Fruit fly (Drosophila melanogaster) whole organism, embryonic: ENCODE measurements around the gene CG10341.

Experiments used
- Ada2b ChIP-seq: fragments of 200-800 bp; sonication (Bioruptor generic); IDR thresholded peaks from 2 replicates; pipeline ENCODE4 v1.3.6; 2022; ENCODE audit warnings: missing biosample characterization, missing genetic modification characterization
- CG12659 ChIP-seq: fragments of 200-800 bp; sonication (Bioruptor generic); optimal IDR thresholded peaks from 3 replicates; lab custom pipeline; 2017; ENCODE audit warnings: mild to moderate bottlenecking, missing biosample characterization, missing genetic modification reagents, missing genetic modification characterization
- CG12769 ChIP-seq: fragments of 200-800 bp; sonication (Bioruptor generic); optimal IDR thresholded peaks from 2 replicates; lab custom pipeline; 2019; ENCODE audit warnings: missing biosample characterization, mild to moderate bottlenecking, missing genetic modification characterization, moderate library complexity
- CG14860 ChIP-seq: fragments of 200-800 bp; sonication (Bioruptor generic); IDR thresholded peaks from 3 replicates; pipeline ENCODE4 v1.3.6; 2022; ENCODE audit warnings: missing biosample characterization, missing genetic modification characterization; ENCODE audit not compliant: partially characterized antibody
- CG18619 ChIP-seq: fragments of 200-800 bp; sonication (Bioruptor generic); optimal IDR thresholded peaks from 3 replicates; lab custom pipeline; 2017; ENCODE audit warnings: missing biosample characterization, mild to moderate bottlenecking, missing genetic modification characterization
- CG43689 ChIP-seq: fragments of 200-800 bp; sonication (Bioruptor generic); IDR thresholded peaks from 2 replicates; pipeline ENCODE4 v1.3.6; 2022; ENCODE audit warnings: missing biosample characterization, missing genetic modification characterization
- CG7372 ChIP-seq: fragments of 200-800 bp; sonication (Bioruptor generic); IDR thresholded peaks from 2 replicates; pipeline ENCODE4 v1.3.6; 2022; ENCODE audit warnings: missing biosample characterization, missing genetic modification characterization
- Deaf1 ChIP-seq: fragments of 200-800 bp; optimal IDR thresholded peaks from 3 replicates; lab custom pipeline; 2019; ENCODE audit warnings: missing biosample characterization, mild to moderate bottlenecking, missing genetic modification characterization, moderate library complexity
- Drgx ChIP-seq: fragments of 200-800 bp; sonication (Bioruptor generic); IDR thresholded peaks from 2 replicates; pipeline ENCODE4 v1.3.6; 2022; ENCODE audit warnings: missing biosample characterization, missing genetic modification characterization
- Ets65A ChIP-seq: fragments of 200-800 bp; sonication (Bioruptor generic); peaks from one replicate; lab custom pipeline; 2016; ENCODE audit warnings: missing biosample characterization, missing genetic modification characterization
- HLH3B ChIP-seq: fragments of 200-800 bp; sonication (Bioruptor generic); IDR thresholded peaks from 2 replicates; pipeline ENCODE4 v1.3.6; 2022; ENCODE audit warnings: missing biosample characterization, missing genetic modification characterization
- Hr3 ChIP-seq: fragments of 200-800 bp; sonication (Bioruptor generic); optimal IDR thresholded peaks from 3 replicates; lab custom pipeline; 2016; ENCODE audit warnings: missing biosample characterization, missing genetic modification characterization
- Lpt ChIP-seq: fragments of >200 bp; optimal IDR thresholded peaks from 2 replicates; lab custom pipeline; 2018; ENCODE audit warnings: missing biosample characterization, missing genetic modification characterization
- NC2β ChIP-seq: fragments of 200-800 bp; sonication (Bioruptor generic); optimal IDR thresholded peaks from 2 replicates; lab custom pipeline; 2016; ENCODE audit warnings: missing biosample characterization, missing genetic modification characterization
- Nf-YB ChIP-seq: fragments of 200-800 bp; sonication (Bioruptor generic); optimal IDR thresholded peaks from 3 replicates; lab custom pipeline; 2019; ENCODE audit warnings: missing biosample characterization, mild to moderate bottlenecking, missing genetic modification characterization, moderate library complexity
- Optix ChIP-seq: fragments of 200-800 bp; sonication (Bioruptor generic); IDR thresholded peaks from 3 replicates; pipeline ENCODE4 v1.3.6; 2022; ENCODE audit warnings: missing biosample characterization, missing genetic modification characterization
- amos ChIP-seq: fragments of 200-800 bp; sonication (Bioruptor generic); IDR thresholded peaks from 2 replicates; pipeline ENCODE4 v1.3.6; 2022; ENCODE audit warnings: missing biosample characterization, missing genetic modification characterization; ENCODE audit not compliant: partially characterized antibody
- chn ChIP-seq: fragments of 200-800 bp; sonication (Bioruptor generic); optimal IDR thresholded peaks from 2 replicates; lab custom pipeline; 2016; ENCODE audit warnings: missing biosample characterization, missing genetic modification characterization
- ci ChIP-seq: fragments of 200-800 bp; sonication (Bioruptor generic); IDR thresholded peaks from 3 replicates; pipeline ENCODE4 v1.3.6; 2022; ENCODE audit warnings: missing biosample characterization, missing genetic modification characterization
- croc ChIP-seq: fragments of 200-800 bp; sonication (Bioruptor generic); conservative IDR thresholded peaks from 3 replicates; pipeline ENCODE4 v1.3.6; 2022; ENCODE audit warnings: missing biosample characterization, missing genetic modification characterization
- crol ChIP-seq: fragments of 200-800 bp; sonication (Bioruptor generic); IDR thresholded peaks from 2 replicates; pipeline ENCODE4 v1.3.6; 2022; ENCODE audit warnings: missing biosample characterization, missing genetic modification characterization
- eve ChIP-seq, 2 experiments: fragments of >200 bp; optimal IDR thresholded peaks; 2 replicates each; lab custom pipeline; 2017; ENCODE audit warnings: missing biosample characterization in 2 of 2, missing genetic modification characterization in 2 of 2
- her ChIP-seq: fragments of 200-800 bp; sonication (Bioruptor generic); optimal IDR thresholded peaks from 2 replicates; lab custom pipeline; 2016; ENCODE audit warnings: missing biosample characterization, missing genetic modification characterization
- knrl ChIP-seq: fragments of 200-800 bp; sonication (Bioruptor generic); IDR thresholded peaks from 3 replicates; pipeline ENCODE4 v1.3.6; 2022; ENCODE audit warnings: missing biosample characterization, missing genetic modification characterization; ENCODE audit not compliant: partially characterized antibody
- mam ChIP-seq: fragments of 200-800 bp; sonication (Bioruptor generic); optimal IDR thresholded peaks from 3 replicates; lab custom pipeline; 2016; ENCODE audit warnings: missing biosample characterization, missing genetic modification characterization
- prd ChIP-seq, 3 experiments: fragments of >200 bp in 2 of 3; fragments of 200-800 bp in 1 of 3; sonication (Bioruptor generic) in 1 of 3; optimal IDR thresholded peaks in 2 of 3; IDR thresholded peaks in 1 of 3; 2 replicates in 2 of 3; 3 replicates in 1 of 3; pipeline versions ENCODE4 v1.3.6 to Lab custom; 2017 to 2022; ENCODE audit warnings: missing biosample characterization in 1 of 3, missing genetic modification characterization in 1 of 3
- ro ChIP-seq: fragments of 200-800 bp; sonication (Bioruptor generic); IDR thresholded peaks from 2 replicates; pipeline ENCODE4 v1.3.6; 2022; ENCODE audit warnings: missing biosample characterization, missing genetic modification characterization
- slbo ChIP-seq: fragments of 200-800 bp; sonication (Bioruptor generic); IDR thresholded peaks from 2 replicates; pipeline ENCODE4 v1.3.6; 2022; ENCODE audit warnings: missing biosample characterization, missing genetic modification characterization
- tap ChIP-seq: fragments of 200-800 bp; optimal IDR thresholded peaks from 3 replicates; lab custom pipeline; 2019; ENCODE audit warnings: missing biosample characterization, mild to moderate bottlenecking, missing genetic modification characterization, moderate library complexity
- wdn ChIP-seq: fragments of 200-800 bp; sonication (Bioruptor generic); IDR thresholded peaks from 2 replicates; pipeline ENCODE4 v1.3.6; 2022; ENCODE audit warnings: missing biosample characterization, missing genetic modification characterization
- yki ChIP-seq: fragments of >200 bp; optimal IDR thresholded peaks from 3 replicates; lab custom pipeline; 2018

Gene CG10341

DNA sequence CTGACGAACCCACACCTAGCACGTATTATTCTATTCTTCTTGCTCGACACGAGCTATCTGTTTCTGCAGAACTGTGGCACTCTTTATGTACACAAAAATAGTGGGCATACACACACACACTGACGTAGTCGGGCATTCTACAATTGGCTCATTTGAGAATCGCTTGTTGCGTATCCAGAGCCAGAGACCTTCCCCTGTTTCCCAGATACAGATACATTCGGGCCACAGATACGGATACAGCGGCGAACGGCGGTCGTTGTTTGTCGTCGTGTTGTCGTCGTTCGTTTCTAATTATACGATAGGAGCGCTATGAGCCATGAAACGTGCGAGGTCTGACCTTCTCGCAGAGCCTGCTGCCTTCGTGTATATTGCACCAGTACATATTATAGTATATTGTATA is 38.7 kb downstream of the CG10341 start (continued):
- no peak for TF ChIP-seq Ada2b
- peak; percentile 86 for TF ChIP-seq CG12769 (tag; lab: Kevin White, UChicago)

DNA sequence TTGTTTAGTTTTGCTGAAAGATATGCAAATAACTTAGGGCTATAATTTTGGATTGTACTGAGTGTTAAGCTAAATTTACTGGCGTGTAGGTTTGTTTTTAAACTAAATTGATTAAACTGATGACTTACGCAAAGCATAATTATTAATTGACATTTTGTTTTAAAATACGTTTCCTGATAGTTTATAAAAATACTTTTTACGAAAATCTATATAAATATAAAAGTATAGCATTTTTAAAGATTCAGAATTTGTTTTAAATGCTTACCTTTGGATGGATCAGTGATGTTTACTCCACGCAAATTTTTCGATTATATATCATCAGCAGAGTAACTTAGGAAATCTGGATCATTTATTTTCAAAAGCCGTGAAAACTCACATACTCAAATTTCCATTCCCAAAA is 41.5 kb downstream of the CG10341 start, which contains the start of the genes CG42752 and CG15167:
TSS of gene CG42752 (minus strand) at position 101 of the 400 bp plus-strand sequence.
TSS of gene CG15167 (plus strand) at position 349 of the 400 bp plus-strand sequence.
- no peak for TF ChIP-seq chn (GFP tag; lab: Kevin White, UChicago)
- no peak for TF ChIP-seq Nf-YB (GFP tag; lab: Kevin White, UChicago)
- TF ChIP-seq croc = no peak
- no peak for TF ChIP-seq CG12659 (GFP tag; lab: Kevin White, UChicago)
- TF ChIP-seq wdn (GFP tag; lab: Robert Waterston, UW) = no peak
- no peak for TF ChIP-seq amos (GFP tag; lab: Robert Waterston, UW)
- no peak for TF ChIP-seq eve (GFP tag; optimal IDR thresholded peaks at IDR 0.05; lab: Kevin White, UChicago)

DNA sequence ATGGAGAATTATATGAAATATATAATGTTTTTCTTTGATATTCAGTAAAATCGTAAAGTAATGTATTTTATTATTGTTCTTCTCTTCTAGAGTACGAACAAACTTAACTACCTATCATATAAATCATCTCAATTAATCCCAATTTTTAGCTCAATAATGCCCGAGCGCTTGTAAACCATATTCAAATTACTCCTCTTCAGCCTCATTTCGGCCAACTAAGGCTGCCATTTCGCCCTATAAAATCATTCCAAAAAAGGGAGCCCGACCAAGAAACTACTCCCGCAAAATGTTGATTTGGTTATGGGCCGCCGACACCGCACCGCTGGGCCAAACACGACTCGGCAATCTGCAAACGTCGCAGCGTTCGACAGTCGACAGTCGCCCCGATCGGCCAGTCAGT is 44.2 kb downstream of the CG10341 start:
- TF ChIP-seq her (no peak), knrl (GFP tag; lab: Robert Waterston, UW) (no peak), prd (optimal IDR thresholded peaks at IDR 0.05; lab: Kevin White, UChicago) (no peak), prd (GFP tag; IDR thresholded peaks at IDR 0.05; lab: Robert Waterston, UW) (0 out of 3 replicates have a peak, but pooled peaks have one; percentile 15), HLH3B (no peak), ro (GFP tag; lab: Robert Waterston, UW) (no peak)
- TF ChIP-seq, all 482 proteins: peak for 1

DNA sequence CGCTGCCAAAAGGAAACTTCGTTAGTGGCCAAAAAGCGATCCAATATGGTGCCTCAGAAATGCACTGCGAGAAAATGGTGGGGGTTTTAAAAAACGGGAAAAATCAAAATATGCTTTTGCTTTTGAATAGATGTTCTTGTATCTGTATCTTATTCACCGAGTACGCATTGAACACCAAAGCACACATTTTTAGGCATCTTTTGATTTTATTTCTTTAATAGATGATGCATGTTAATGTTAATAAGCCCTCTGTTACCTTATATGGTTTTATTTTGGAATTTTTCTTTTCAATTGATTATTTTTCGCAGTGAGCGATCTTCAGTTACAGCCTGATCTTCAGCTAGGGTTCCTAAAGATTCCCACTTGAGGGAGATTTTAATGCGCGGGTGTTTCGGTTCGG is 45.4 kb downstream of the CG10341 start:
- no peak for TF ChIP-seq CG18619
- TF ChIP-seq CG14860 (GFP tag; lab: Robert Waterston, UW) = no peak
- no peak for TF ChIP-seq yki (lab: Kevin White, UChicago)
- no peak for TF ChIP-seq mam
- TF ChIP-seq Drgx (GFP tag; lab: Robert Waterston, UW) = peak; percentile 70
- TF ChIP-seq, all 482 proteins: peak for 1

DNA sequence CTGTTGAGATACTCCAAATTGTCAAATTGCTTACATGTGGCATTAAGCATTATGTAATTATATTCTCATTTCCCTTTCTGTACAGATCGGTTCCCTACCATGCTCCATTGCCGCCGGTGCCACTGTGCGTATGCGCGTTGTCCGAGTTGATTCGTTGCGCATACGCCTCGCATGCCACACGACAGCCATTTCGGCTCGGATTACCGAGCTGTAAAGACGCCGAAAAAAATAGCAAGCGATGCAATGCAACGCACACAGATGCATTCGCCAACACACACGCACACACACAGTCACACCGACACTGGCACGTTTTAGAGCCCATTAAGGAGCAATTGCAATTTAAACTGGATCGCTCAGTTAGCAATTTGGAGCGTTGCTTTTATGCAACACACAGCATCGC is 46.9 kb downstream of the CG10341 start:
- TF ChIP-seq slbo (GFP tag; lab: Robert Waterston, UW) (0 out of 2 replicates have a peak, but pooled peaks have one; percentile 5), Hr3 (GFP tag; lab: Kevin White, UChicago) (no peak), Lpt (GFP tag; lab: Kevin White, UChicago) (no peak), crol (0 out of 2 replicates have a peak, but pooled peaks have one; percentile 10), NC2β (GFP tag; lab: Kevin White, UChicago) (no peak), CG7372 (GFP tag; lab: Robert Waterston, UW) (peak; percentile 71), ci (GFP tag; lab: Robert Waterston, UW) (0 out of 3 replicates have a peak, but pooled peaks have one; percentile 8), Deaf1 (peak; percentile 12), Optix (GFP tag; lab: Robert Waterston, UW) (0 out of 3 replicates have a peak, but pooled peaks have one; percentile 16), CG43689 (GFP tag; lab: Robert Waterston, UW) (0 out of 2 replicates have a peak, but pooled peaks have one; percentile 8), Ets65A (peak; percentile 74), Nf-YB (GFP tag; lab: Kevin White, UChicago) (no peak)

DNA sequence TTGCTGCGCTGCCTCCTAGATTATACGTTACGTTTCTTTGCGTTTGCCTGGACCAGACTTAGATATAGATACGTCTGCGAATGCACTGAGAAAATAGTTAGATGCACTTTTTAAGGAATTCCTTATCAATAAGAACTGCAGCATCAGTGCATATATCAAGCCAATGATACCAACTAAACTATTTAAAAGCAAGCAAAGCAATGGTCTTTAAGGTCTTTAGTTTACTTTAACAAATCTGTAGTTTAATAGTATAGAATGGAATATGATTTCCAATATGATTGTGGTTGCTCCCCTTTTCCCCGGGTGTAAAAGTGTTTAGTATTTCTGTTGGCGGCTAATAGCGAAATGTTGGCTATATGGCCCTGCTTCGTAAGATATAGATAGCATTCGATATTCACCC is 48.2 kb downstream of the CG10341 start:
- TF ChIP-seq tap (tag; lab: Kevin White, UChicago) = no peak
- TF ChIP-seq Drgx (GFP tag; lab: Robert Waterston, UW) = peak; percentile 61
